Fruit fly (Drosophila melanogaster): ENCODE measurements around the gene CG10431.

Gene CG10431

dm6 chr2L:18968370-18969105, 6.0 kb upstream of the CG10431 start, which contains the start of the genes Nak and Tango6:
Gene Nak (minus strand): TSS chr2L:18968744.
Gene Tango6 (plus strand): TSS chr2L:18969028.
- TF ChIP-seq CG17801 (GFP tag; optimal IDR thresholded peaks at IDR 0.05; ENCODE audit: partially characterized antibody), result peak; percentile 46

- no peak for TF ChIP-seq CG17801 (GFP tag; optimal IDR thresholded peaks at IDR 0.05; ENCODE audit: partially characterized antibody)
These were observed 2.2 kb downstream of the CG10431 start for dm6 chr2L:18976749-18977148.

dm6 chr2L:18978923-18979322, 4.4 kb downstream of the CG10431 start:
- no peak for TF ChIP-seq CG17801 (GFP tag; optimal IDR thresholded peaks at IDR 0.05; ENCODE audit: partially characterized antibody)

- no peak for TF ChIP-seq CG17801 (GFP tag; optimal IDR thresholded peaks at IDR 0.05; ENCODE audit: partially characterized antibody)
These were observed 4.9 kb downstream of the CG10431 start for dm6 chr2L:18979407-18979806.

dm6 chr2L:18980982-18981381, 6.5 kb downstream of the CG10431 start:
- no peak for TF ChIP-seq CG17801 (GFP tag; optimal IDR thresholded peaks at IDR 0.05; ENCODE audit: partially characterized antibody)

dm6 chr2L:18981484-18981883, 7.0 kb downstream of the CG10431 start:
- no peak for TF ChIP-seq CG17801 (GFP tag; optimal IDR thresholded peaks at IDR 0.05; ENCODE audit: partially characterized antibody)

- TF ChIP-seq CG17801 (GFP tag; optimal IDR thresholded peaks at IDR 0.05; ENCODE audit: partially characterized antibody), result peak; percentile 19
These were observed 7.6 kb downstream of the CG10431 start for dm6 chr2L:18981947-18982579.

- no peak for TF ChIP-seq CG17801 (GFP tag; optimal IDR thresholded peaks at IDR 0.05; ENCODE audit: partially characterized antibody)
These were observed 8.6 kb downstream of the CG10431 start for dm6 chr2L:18982826-18983758.

- no peak for TF ChIP-seq CG17801 (GFP tag; optimal IDR thresholded peaks at IDR 0.05; ENCODE audit: partially characterized antibody)
These were observed 9.6 kb downstream of the CG10431 start for dm6 chr2L:18984158-18984557.

dm6 chr2L:18985201-18986124, 11.0 kb downstream of the CG10431 start:
- TF ChIP-seq CG17801 (GFP tag; optimal IDR thresholded peaks at IDR 0.05; ENCODE audit: partially characterized antibody), result no peak

dm6 chr2L:18986125-18986498, 11.6 kb downstream of the CG10431 start:
- no peak for TF ChIP-seq CG17801 (GFP tag; optimal IDR thresholded peaks at IDR 0.05; ENCODE audit: partially characterized antibody)

- TF ChIP-seq CG17801 (GFP tag; optimal IDR thresholded peaks at IDR 0.05; ENCODE audit: partially characterized antibody), result peak; percentile 43
These were observed 12.8 kb downstream of the CG10431 start, which contains the start of the genes Swip-1 and EMC5 for dm6 chr2L:18987078-18987895. Gene Swip-1 (minus strand): TSS chr2L:18987280. Gene EMC5 (plus strand): TSS chr2L:18987707.

dm6 chr2L:18990133-18990532, 15.6 kb downstream of the CG10431 start, which contains the start of gene CG15170:
Gene CG15170 (minus strand): TSS chr2L:18990233.
- no peak for TF ChIP-seq CG17801 (GFP tag; optimal IDR thresholded peaks at IDR 0.05; ENCODE audit: partially characterized antibody)

Data from ovary, adult (tissue).